Fruit fly (Drosophila melanogaster): ENCODE measurements around the gene cnc.

Gene cnc

dm6 chr3R:23147625-23148024 lies 78.9 kb downstream of the cnc start (continued):
- TF ChIP-seq CG6163 (GFP tag; IDR thresholded peaks at IDR 0.05), result peak; percentile 79
- TF ChIP-seq Sox102F (GFP tag; optimal IDR thresholded peaks at IDR 0.05), result peak; percentile 61
- peak; percentile 66 for TF ChIP-seq dsx (GFP tag; optimal IDR thresholded peaks at IDR 0.05; ENCODE audit: poor library complexity, severe bottlenecking)
- peak; percentile 81 for TF ChIP-seq CG10669 (GFP tag; optimal IDR thresholded peaks at IDR 0.05)
- TF ChIP-seq cyc (GFP tag; optimal IDR thresholded peaks at IDR 0.05), result peak; percentile 25
- TF ChIP-seq fd59A (GFP tag; optimal IDR thresholded peaks at IDR 0.05), result peak; percentile 73
- peak; percentile 12 for TF ChIP-seq CG16779 (tag; optimal IDR thresholded peaks at IDR 0.05)
- peak; percentile 66 for TF ChIP-seq acj6 (GFP tag; optimal IDR thresholded peaks at IDR 0.05)
- TF ChIP-seq Sox15 (GFP tag; optimal IDR thresholded peaks at IDR 0.05), result peak; percentile 46
- peak; percentile 2 for TF ChIP-seq Hr4 (GFP tag; optimal IDR thresholded peaks at IDR 0.05)
- peak; percentile 67 for TF ChIP-seq spab (GFP tag; optimal IDR thresholded peaks at IDR 0.05)
- TF ChIP-seq Ets21C (GFP tag; optimal IDR thresholded peaks at IDR 0.05), result peak; percentile 1
- TF ChIP-seq Blimp-1 (GFP tag; optimal IDR thresholded peaks at IDR 0.05), result peak; percentile 20

dm6 chr3R:23147058-23147457 lies 79.5 kb downstream of the cnc start:
- TF ChIP-seq Sox15 (GFP tag; optimal IDR thresholded peaks at IDR 0.05) (no peak), CG7368 (GFP tag; optimal IDR thresholded peaks at IDR 0.05) (no peak), CG34406 (GFP tag; optimal IDR thresholded peaks at IDR 0.05) (no peak), dac (GFP tag; optimal IDR thresholded peaks at IDR 0.05) (no peak), CG16779 (tag; optimal IDR thresholded peaks at IDR 0.05) (no peak), fd59A (GFP tag; optimal IDR thresholded peaks at IDR 0.05) (no peak), CG10631 (GFP tag; optimal IDR thresholded peaks at IDR 0.05) (no peak), CG6792 (GFP tag; optimal IDR thresholded peaks at IDR 0.05) (no peak), ss (GFP tag; optimal IDR thresholded peaks at IDR 0.05) (no peak), Sox102F (GFP tag; optimal IDR thresholded peaks at IDR 0.05) (no peak), CG31627 (GFP tag; optimal IDR thresholded peaks at IDR 0.05) (no peak), cyc (GFP tag; optimal IDR thresholded peaks at IDR 0.05) (no peak), vri (GFP tag; optimal IDR thresholded peaks at IDR 0.05) (no peak), CG32006 (GFP tag; optimal IDR thresholded peaks at IDR 0.05) (no peak), esn (GFP tag; optimal IDR thresholded peaks at IDR 0.05) (no peak)

- TF ChIP-seq pdm3 (GFP tag; optimal IDR thresholded peaks at IDR 0.05), result no peak
- TF ChIP-seq CG10631 (GFP tag; optimal IDR thresholded peaks at IDR 0.05), result no peak
- TF ChIP-seq CG3919 (GFP tag; optimal IDR thresholded peaks at IDR 0.05), result no peak
- TF ChIP-seq fd85E (GFP tag; optimal IDR thresholded peaks at IDR 0.05), result no peak
- TF ChIP-seq Lpt (GFP tag; optimal IDR thresholded peaks at IDR 0.05), result no peak
- no peak for TF ChIP-seq dsx (GFP tag; optimal IDR thresholded peaks at IDR 0.05; ENCODE audit: poor library complexity, severe bottlenecking)
- TF ChIP-seq cyc (GFP tag; optimal IDR thresholded peaks at IDR 0.05), result no peak
- TF ChIP-seq CG8319 (GFP tag; optimal IDR thresholded peaks at IDR 0.05), result no peak
These were observed 80.8 kb downstream of the cnc start for dm6 chr3R:23145681-23146080.

dm6 chr3R:23144654-23145053 lies 81.9 kb downstream of the cnc start:
- no peak for TF ChIP-seq ss (GFP tag; optimal IDR thresholded peaks at IDR 0.05)
- no peak for TF ChIP-seq CG16779 (tag; optimal IDR thresholded peaks at IDR 0.05)
- TF ChIP-seq CG10669 (GFP tag; optimal IDR thresholded peaks at IDR 0.05), result peak; percentile 26
- TF ChIP-seq CG8119 (GFP tag; IDR thresholded peaks at IDR 0.05), result no peak
- TF ChIP-seq CG31627 (GFP tag; optimal IDR thresholded peaks at IDR 0.05), result peak; percentile 26
- TF ChIP-seq dsx (GFP tag; optimal IDR thresholded peaks at IDR 0.05; ENCODE audit: poor library complexity, severe bottlenecking), result peak; percentile 1
- TF ChIP-seq vri (GFP tag; optimal IDR thresholded peaks at IDR 0.05), result peak; percentile 5
- TF ChIP-seq CG11762 (GFP tag; optimal IDR thresholded peaks at IDR 0.05; ENCODE audit: insufficient read depth), result no peak
- TF ChIP-seq Gug (GFP tag; IDR thresholded peaks at IDR 0.05), result no peak
- TF ChIP-seq CG34406 (GFP tag; optimal IDR thresholded peaks at IDR 0.05), result peak; percentile 19
- no peak for TF ChIP-seq Ets21C (GFP tag; optimal IDR thresholded peaks at IDR 0.05)
- TF ChIP-seq CG6854 (GFP tag; optimal IDR thresholded peaks at IDR 0.05), result no peak
- TF ChIP-seq Lpt (GFP tag; optimal IDR thresholded peaks at IDR 0.05), result no peak
- no peak for TF ChIP-seq CG11294 (GFP tag; IDR thresholded peaks at IDR 0.05)
- peak; percentile 22 for TF ChIP-seq CG8632 (GFP tag; optimal IDR thresholded peaks at IDR 0.05)
- TF ChIP-seq OdsH (GFP tag; optimal IDR thresholded peaks at IDR 0.05), result peak; percentile 26
- peak; percentile 23 for TF ChIP-seq Eip75B (GFP tag; optimal IDR thresholded peaks at IDR 0.05)
- TF ChIP-seq CG32006 (GFP tag; optimal IDR thresholded peaks at IDR 0.05), result peak; percentile 38
- TF ChIP-seq CG6163 (GFP tag; IDR thresholded peaks at IDR 0.05), result no peak
- no peak for TF ChIP-seq Blimp-1 (GFP tag; optimal IDR thresholded peaks at IDR 0.05)
- no peak for TF ChIP-seq CG1621 (tag; optimal IDR thresholded peaks at IDR 0.05)
- TF ChIP-seq Hr39 (GFP tag; optimal IDR thresholded peaks at IDR 0.05), result peak; percentile 45
- no peak for TF ChIP-seq CG4318 (GFP tag; optimal IDR thresholded peaks at IDR 0.05)
- peak; percentile 20 for TF ChIP-seq CG3919 (GFP tag; optimal IDR thresholded peaks at IDR 0.05)
- TF ChIP-seq Eip78C (GFP tag), result peak; percentile 11
- peak; percentile 30 for TF ChIP-seq Smox (GFP tag; optimal IDR thresholded peaks at IDR 0.05)
- peak; percentile 19 for TF ChIP-seq Sox14 (GFP tag; optimal IDR thresholded peaks at IDR 0.05)
- no peak for TF ChIP-seq CG7368 (GFP tag; optimal IDR thresholded peaks at IDR 0.05)
- TF ChIP-seq CG8319 (GFP tag; optimal IDR thresholded peaks at IDR 0.05), result no peak
- TF ChIP-seq pdm3 (GFP tag; optimal IDR thresholded peaks at IDR 0.05), result peak; percentile 43
- no peak for TF ChIP-seq Eip93F (GFP tag; optimal IDR thresholded peaks at IDR 0.05)
